Fruit fly (Drosophila melanogaster): ENCODE data around the gene orion.

dm6 chrX:7959512-7959911 is 12.8 kb upstream of the orion start:
- TF ChIP-seq psq (GFP tag; optimal IDR thresholded peaks at IDR 0.05) = no peak
- no peak for TF ChIP-seq HLH106 (tag; optimal IDR thresholded peaks at IDR 0.05)

Measured in whole organism, wandering third instar larva.